Worm (Caenorhabditis elegans) whole organism, mixed stage, embryonic: ENCODE data around the gene Y46G5A.47.

Experiments
- elt-3 ChIP-seq: fragments of 150-350 bp; optimal IDR thresholded peaks from 2 replicates; lab custom pipeline; 2014; ENCODE audit warnings: missing biosample characterization, missing genetic modification characterization
- lin-13 ChIP-seq: fragments of 150-350 bp; optimal IDR thresholded peaks from 2 replicates; lab custom pipeline; 2014; ENCODE audit warnings: missing biosample characterization, missing genetic modification characterization
- mls-2 ChIP-seq: sonication (generic microtip); optimal IDR thresholded peaks from 2 replicates; lab custom pipeline; 2016; ENCODE audit warnings: mild to moderate bottlenecking, missing genetic modification characterization, moderate library complexity, missing compliant biosample characterization
- nhr-12 ChIP-seq: fragments of 150-350 bp; optimal IDR thresholded peaks from 2 replicates; lab custom pipeline; 2014; ENCODE audit warnings: missing biosample characterization, missing genetic modification characterization
- nhr-28 ChIP-seq: fragments of 150-350 bp; optimal IDR thresholded peaks from 2 replicates; lab custom pipeline; 2014; ENCODE audit warnings: missing biosample characterization, missing genetic modification characterization
- pha-4 ChIP-seq: fragments of 150-350 bp; optimal IDR thresholded peaks from 2 replicates; lab custom pipeline; 2018; ENCODE audit warnings: missing biosample characterization, missing genetic modification reagents, missing genetic modification characterization
- tbx-8 ChIP-seq: fragments of 200-800 bp; sonication (Bioruptor generic); optimal IDR thresholded peaks from 2 replicates; lab custom pipeline; 2018; ENCODE audit warnings: mild to moderate bottlenecking, missing genetic modification characterization, moderate library complexity, missing compliant biosample characterization
- unc-62 ChIP-seq: fragments of 150-350 bp; optimal IDR thresholded peaks from 2 replicates; lab custom pipeline; 2014; ENCODE audit warnings: missing biosample characterization, missing genetic modification reagents, missing genetic modification characterization

- TF ChIP-seq unc-62 (GFP tag; lab: Kevin White, UChicago) (no peak), pha-4 (tag; lab: Kevin White, UChicago) (no peak), elt-3 (tag; lab: Kevin White, UChicago) (no peak), tbx-8 (GFP tag; lab: Kevin White, UChicago) (no peak), nhr-28 (no peak), lin-13 (no peak), nhr-12 (tag; lab: Kevin White, UChicago) (no peak), mls-2 (tag; lab: Kevin White, UChicago) (no peak)
Measured at ce11 chrII:12816412-12817146, 11.5 kb upstream of the Y46G5A.47 start, which contains the start of gene acl-7.
